Worm (Caenorhabditis elegans): Measurements from ENCODE around the gene H43I07.1.
"Not testable (repeated sequence)": the region's sequence is repeated elsewhere in the genome, so short reads cannot be mapped to it uniquely, and the experiment has no call there.

ce11 chrV:4215856-4216255, 11.3 kb downstream of the H43I07.1 start, which contains the start of gene H43I07.4:
- TF ChIP-seq him-1, dao-5 (tag; optimal IDR thresholded peaks at IDR 0.05): not testable (repeated sequence)

All from whole organism, L4/young adult.